Fruit fly (Drosophila melanogaster) whole organism, wandering third instar larva: Measurements from ENCODE around the gene mRpL49.

Source experiments
- Dfd ChIP-seq: fragments of >200 bp; optimal IDR thresholded peaks from 2 replicates; lab custom pipeline; 2017; ENCODE audit warnings: missing biosample characterization, missing genetic modification characterization
- Dif ChIP-seq: fragments of 200-275, 200-300 bp; sonication (Bioruptor generic); optimal IDR thresholded peaks from 2 replicates; lab custom pipeline; 2018; ENCODE audit warnings: missing biosample characterization, missing genetic modification characterization; ENCODE audit not compliant: partially characterized antibody
- GATAd ChIP-seq: sonication (Bioruptor generic); optimal IDR thresholded peaks from 2 replicates; lab custom pipeline; 2016; ENCODE audit warnings: missing biosample characterization, missing genetic modification characterization
- HLH106 ChIP-seq: fragments of 200-800 bp; optimal IDR thresholded peaks from 3 replicates; lab custom pipeline; 2019; ENCODE audit warnings: missing biosample characterization, mild to moderate bottlenecking, missing genetic modification characterization, moderate library complexity
- Hr83 ChIP-seq: fragments of 200-300 bp; sonication (Bioruptor generic); optimal IDR thresholded peaks from 2 replicates; lab custom pipeline; 2016; ENCODE audit warnings: missing biosample characterization, mild to moderate bottlenecking, missing genetic modification characterization, moderate library complexity; ENCODE audit not compliant: poor library complexity, severe bottlenecking
- Jra ChIP-seq: sonication (Bioruptor generic); optimal IDR thresholded peaks from 2 replicates; lab custom pipeline; 2016; ENCODE audit warnings: missing biosample characterization, missing genetic modification characterization
- Mio ChIP-seq: sonication (Bioruptor generic); optimal IDR thresholded peaks from 2 replicates; lab custom pipeline; 2016; ENCODE audit warnings: missing biosample characterization, missing genetic modification characterization
- OdsH ChIP-seq: fragments of 200-800 bp; sonication (Bioruptor generic); optimal IDR thresholded peaks from 2 replicates; lab custom pipeline; 2016; ENCODE audit warnings: missing biosample characterization, mild to moderate bottlenecking, missing genetic modification characterization
- Rel ChIP-seq, 2 experiments: fragments of 200-800 bp; sonication (Bioruptor generic) in 1 of 2; optimal IDR thresholded peaks; 2 replicates in 1 of 2; 3 replicates in 1 of 2; lab custom pipeline; 2016 to 2019; ENCODE audit warnings: mild to moderate bottlenecking in 2 of 2, missing biosample characterization in 2 of 2, missing genetic modification characterization in 2 of 2, moderate library complexity in 1 of 2
- br ChIP-seq: fragments of 200-800 bp; sonication (Bioruptor generic); optimal IDR thresholded peaks from 2 replicates; lab custom pipeline; 2016; ENCODE audit warnings: missing biosample characterization, missing genetic modification characterization
- fru ChIP-seq: fragments of 200-800 bp; sonication (Bioruptor generic); optimal IDR thresholded peaks from 3 replicates; lab custom pipeline; 2016; ENCODE audit warnings: missing biosample characterization, mild to moderate bottlenecking, missing genetic modification characterization
- h ChIP-seq: fragments of 200-800 bp; sonication (Bioruptor generic); optimal IDR thresholded peaks from 3 replicates; lab custom pipeline; 2016; ENCODE audit warnings: missing biosample characterization, mild to moderate bottlenecking, missing genetic modification characterization
- jim ChIP-seq: fragments of 175-275, 200-325 bp; sonication (Bioruptor generic); optimal IDR thresholded peaks from 2 replicates; lab custom pipeline; 2016; ENCODE audit warnings: missing biosample characterization, mild to moderate bottlenecking, missing genetic modification characterization
- lola ChIP-seq: fragments of >200 bp; optimal IDR thresholded peaks from 2 replicates; lab custom pipeline; 2017; ENCODE audit warnings: missing biosample characterization, missing genetic modification characterization
- pan ChIP-seq: fragments of >200 bp; optimal IDR thresholded peaks from 2 replicates; lab custom pipeline; 2017
- psq ChIP-seq: fragments of 200-800 bp; sonication (Bioruptor generic); optimal IDR thresholded peaks from 3 replicates; lab custom pipeline; 2017; ENCODE audit warnings: missing biosample characterization, mild to moderate bottlenecking, missing genetic modification characterization, moderate library complexity
- rgr ChIP-seq: fragments of 200-800 bp; sonication (Bioruptor generic); optimal IDR thresholded peaks from 3 replicates; lab custom pipeline; 2016; ENCODE audit warnings: missing biosample characterization, mild to moderate bottlenecking, missing genetic modification characterization
- sage ChIP-seq: fragments of 200-800 bp; sonication (Bioruptor generic); optimal IDR thresholded peaks from 2 replicates; lab custom pipeline; 2016; ENCODE audit warnings: missing biosample characterization, mild to moderate bottlenecking, missing genetic modification characterization
- sv ChIP-seq: fragments of 200-800 bp; sonication (Bioruptor generic); optimal IDR thresholded peaks from 3 replicates; lab custom pipeline; 2016; ENCODE audit warnings: missing biosample characterization, missing genetic modification characterization
- tai ChIP-seq: sonication (Bioruptor generic); optimal IDR thresholded peaks from 2 replicates; lab custom pipeline; 2016; ENCODE audit warnings: missing biosample characterization, missing genetic modification characterization
- usp ChIP-seq: fragments of >200 bp; optimal IDR thresholded peaks from 2 replicates; lab custom pipeline; 2017; ENCODE audit warnings: missing biosample characterization, missing genetic modification characterization
- woc ChIP-seq: sonication (Bioruptor generic); optimal IDR thresholded peaks from 2 replicates; lab custom pipeline; 2016; ENCODE audit warnings: missing biosample characterization, mild to moderate bottlenecking, missing genetic modification characterization

mRpL49 gene

dm6 chrX:12940396-12940795, 33.5 kb downstream of the mRpL49 start:
- TF ChIP-seq rgr (GFP tag; lab: Kevin White, UChicago) (no peak), OdsH (GFP tag; lab: Kevin White, UChicago) (no peak), lola (GFP tag; lab: Kevin White, UChicago) (no peak), psq (GFP tag; lab: Kevin White, UChicago) (no peak), br (no peak), Dfd (no peak)

dm6 chrX:12947670-12948069, 40.8 kb downstream of the mRpL49 start:
- TF ChIP-seq Hr83 (GFP tag; lab: Kevin White, UChicago): no peak
- no peak for TF ChIP-seq h
- no peak for TF ChIP-seq OdsH (GFP tag; lab: Kevin White, UChicago)
- no peak for TF ChIP-seq GATAd
- TF ChIP-seq pan: no peak
- TF ChIP-seq fru (GFP tag; lab: Kevin White, UChicago): no peak
- TF ChIP-seq Jra: no peak
- TF ChIP-seq rgr (GFP tag; lab: Kevin White, UChicago): no peak
- no peak for TF ChIP-seq Dif (GFP tag; lab: Kevin White, UChicago)
- no peak for TF ChIP-seq Mio
- no peak for TF ChIP-seq tai (GFP tag; lab: Kevin White, UChicago)
- no peak for TF ChIP-seq usp (GFP tag; lab: Kevin White, UChicago)
- TF ChIP-seq woc: no peak
- TF ChIP-seq sage (GFP tag; lab: Kevin White, UChicago): no peak
- TF ChIP-seq sv (GFP tag; lab: Kevin White, UChicago): no peak
- no peak for TF ChIP-seq jim (GFP tag; lab: Kevin White, UChicago)

- TF ChIP-seq Mio (no peak), HLH106 (no peak), OdsH (GFP tag; lab: Kevin White, UChicago) (no peak), usp (GFP tag; lab: Kevin White, UChicago) (no peak), GATAd (no peak), Rel (GFP tag; optimal IDR thresholded peaks at IDR 0.05; lab: Kevin White, UChicago) (no peak), Rel (tag; optimal IDR thresholded peaks at IDR 0.05; lab: Kevin White, UChicago) (no peak)
Observed at dm6 chrX:12957412-12957895, 50.5 kb downstream of the mRpL49 start, which contains the start of gene hec. hec (minus strand) TSS chrX:12957462.
